Fruit fly (Drosophila melanogaster) S2 (cell line): ENCODE results near the gene Lon.

Experiments
- CG8478 ChIP-seq: fragments of >200 bp; optimal IDR thresholded peaks from 2 replicates; lab custom pipeline; 2018
- CTCF ChIP-seq, 2 experiments: fragments of >200 bp; optimal IDR thresholded peaks; 2 replicates each; lab custom pipeline; 2018

dm6 chr3L:19632766-19633632 lies 21.0 kb upstream of the Lon start:
- TF ChIP-seq CTCF (optimal IDR thresholded peaks at IDR 0.05; lab: Kevin White, UChicago) (no peak), CG8478 (lab: Kevin White, UChicago) (no peak)
